Worm (Caenorhabditis elegans) whole organism, L1 larva: ENCODE data around the gene T07D3.4.

ENCODE experiments used
- aly-2 ChIP-seq: fragments of 150-350 bp; optimal IDR thresholded peaks from 2 replicates; lab custom pipeline; 2014; ENCODE audit warnings: missing biosample characterization, missing genetic modification characterization
- ceh-82 ChIP-seq, 3 experiments: fragments of 150-350 bp in 1 of 3; sonication (generic microtip) in 2 of 3; optimal IDR thresholded peaks; 2 replicates each; lab custom pipeline; 2014 to 2017; ENCODE audit warnings: missing biosample characterization in 3 of 3, missing genetic modification characterization in 3 of 3
- ets-5 ChIP-seq: fragments of 200-800 bp; sonication (Bioruptor generic); IDR thresholded peaks from 2 replicates; pipeline ENCODE4 v1.3.6; 2022; ENCODE audit warnings: missing genetic modification characterization, missing compliant biosample characterization
- fkh-4 ChIP-seq: sonication (generic microtip); optimal IDR thresholded peaks from 2 replicates; lab custom pipeline; 2016; ENCODE audit warnings: missing compliant biosample characterization, missing genetic modification characterization, borderline replicate concordance
- snpc-4 ChIP-seq: fragments of 150-350 bp; optimal IDR thresholded peaks from 2 replicates; lab custom pipeline; 2014; ENCODE audit warnings: missing biosample characterization, missing genetic modification characterization

ce11 chrII:915206-915605, 27.1 kb downstream of the T07D3.4 start:
- no peak for TF ChIP-seq ets-5 (GFP tag; lab: Robert Waterston, UW)
- TF ChIP-seq aly-2 = no peak
- TF ChIP-seq snpc-4 (tag; lab: Kevin White, UChicago) = no peak
- no peak for TF ChIP-seq ceh-82 (tag; optimal IDR thresholded peaks at IDR 0.05; lab: Kevin White, UChicago)
- no peak for TF ChIP-seq fkh-4 (tag; lab: Kevin White, UChicago)
